Fruit fly (Drosophila melanogaster) whole organism, prepupa: ENCODE data around the gene CG43750.
A peak's percentile ranks its signal among the peaks of the same experiment; 100 is the strongest.

ENCODE experiments used
- CG10631 ChIP-seq: fragments of 200-800 bp; sonication (Bioruptor generic); optimal IDR thresholded peaks from 2 replicates; lab custom pipeline; 2016; ENCODE audit warnings: missing biosample characterization, missing genetic modification characterization
- CG10669 ChIP-seq: fragments of 200-800 bp; sonication (Bioruptor generic); optimal IDR thresholded peaks from 3 replicates; lab custom pipeline; 2018; ENCODE audit warnings: missing biosample characterization, mild to moderate bottlenecking, missing genetic modification characterization, moderate library complexity
- CG11294 ChIP-seq: fragments of 200-800 bp; sonication (Bioruptor generic); IDR thresholded peaks from 2 replicates; pipeline ENCODE4 v1.3.6; 2022; ENCODE audit warnings: missing biosample characterization, missing genetic modification characterization
- CG11762 ChIP-seq: fragments of 200-800 bp; sonication (Bioruptor generic); optimal IDR thresholded peaks from 3 replicates; lab custom pipeline; 2016; ENCODE audit warnings: missing biosample characterization, missing genetic modification characterization; ENCODE audit not compliant: insufficient read depth
- CG11902 ChIP-seq: fragments of 200-800 bp; sonication (Bioruptor generic); optimal IDR thresholded peaks from 3 replicates; lab custom pipeline; 2016; ENCODE audit warnings: missing biosample characterization, missing genetic modification characterization
- CG3032 ChIP-seq: fragments of 200-800 bp; optimal IDR thresholded peaks from 2 replicates; lab custom pipeline; 2019; ENCODE audit warnings: missing biosample characterization, mild to moderate bottlenecking, missing genetic modification characterization, moderate library complexity
- CG31627 ChIP-seq: fragments of 200-800 bp; sonication (Bioruptor generic); optimal IDR thresholded peaks from 3 replicates; lab custom pipeline; 2016; ENCODE audit warnings: missing biosample characterization, missing genetic modification characterization
- CG32006 ChIP-seq: fragments of 200-800 bp; sonication (Bioruptor generic); optimal IDR thresholded peaks from 3 replicates; lab custom pipeline; 2017; ENCODE audit warnings: missing biosample characterization, mild to moderate bottlenecking, missing genetic modification characterization
- CG34406 ChIP-seq: fragments of 200-800 bp; sonication (Bioruptor generic); optimal IDR thresholded peaks from 3 replicates; lab custom pipeline; 2016; ENCODE audit warnings: missing biosample characterization, missing genetic modification characterization
- CG3919 ChIP-seq: fragments of 200-800 bp; sonication (Bioruptor generic); optimal IDR thresholded peaks from 3 replicates; lab custom pipeline; 2016; ENCODE audit warnings: missing biosample characterization, missing genetic modification characterization
- CG6163 ChIP-seq: fragments of 200-800 bp; sonication (Bioruptor generic); IDR thresholded peaks from 3 replicates; pipeline ENCODE4 v1.3.6; 2022; ENCODE audit warnings: missing biosample characterization, missing genetic modification characterization
- CG6792 ChIP-seq: fragments of 200-800 bp; sonication (Bioruptor generic); optimal IDR thresholded peaks from 3 replicates; lab custom pipeline; 2016; ENCODE audit warnings: missing biosample characterization, missing genetic modification characterization
- CG6808 ChIP-seq: fragments of 200-800 bp; sonication (Bioruptor generic); optimal IDR thresholded peaks from 3 replicates; lab custom pipeline; 2017; ENCODE audit warnings: missing biosample characterization, missing genetic modification characterization, mild to moderate bottlenecking, moderate library complexity, missing genetic modification reagents
- CG7368 ChIP-seq: fragments of 200-800 bp; sonication (Bioruptor generic); optimal IDR thresholded peaks from 3 replicates; lab custom pipeline; 2016; ENCODE audit warnings: missing biosample characterization, missing genetic modification characterization
- CG8119 ChIP-seq: fragments of 200-800 bp; sonication (Bioruptor generic); IDR thresholded peaks from 3 replicates; pipeline ENCODE4 v1.3.6; 2022; ENCODE audit warnings: missing biosample characterization, missing genetic modification characterization
- CG8319 ChIP-seq: fragments of 200-800 bp; sonication (Bioruptor generic); optimal IDR thresholded peaks from 3 replicates; lab custom pipeline; 2016; ENCODE audit warnings: missing biosample characterization, missing genetic modification characterization
- CG8632 ChIP-seq: fragments of 200-800 bp; sonication (Bioruptor generic); optimal IDR thresholded peaks from 3 replicates; lab custom pipeline; 2016; ENCODE audit warnings: missing biosample characterization, missing genetic modification characterization
- CG9139 ChIP-seq: fragments of 200-800 bp; sonication (Bioruptor generic); optimal IDR thresholded peaks from 3 replicates; lab custom pipeline; 2017; ENCODE audit warnings: missing biosample characterization, mild to moderate bottlenecking, missing genetic modification characterization
- Eip78C ChIP-seq: fragments of 200-800 bp; sonication (Bioruptor generic); peaks from one replicate; lab custom pipeline; 2016; ENCODE audit warnings: missing biosample characterization, missing genetic modification characterization
- Ets21C ChIP-seq: fragments of 200-800 bp; sonication (Bioruptor generic); optimal IDR thresholded peaks from 3 replicates; lab custom pipeline; 2016; ENCODE audit warnings: missing biosample characterization, missing genetic modification characterization
- Ets96B ChIP-seq: fragments of 200-800 bp; optimal IDR thresholded peaks from 2 replicates; lab custom pipeline; 2019; ENCODE audit warnings: missing biosample characterization, mild to moderate bottlenecking, missing genetic modification characterization, moderate library complexity
- Hr4 ChIP-seq: fragments of 200-800 bp; sonication (Bioruptor generic); optimal IDR thresholded peaks from 3 replicates; lab custom pipeline; 2016; ENCODE audit warnings: missing biosample characterization, missing genetic modification characterization
- Met ChIP-seq: fragments of 200-800 bp; sonication (Bioruptor generic); optimal IDR thresholded peaks from 3 replicates; lab custom pipeline; 2016; ENCODE audit warnings: missing biosample characterization, missing genetic modification characterization
- OdsH ChIP-seq: fragments of 200-800 bp; sonication (Bioruptor generic); optimal IDR thresholded peaks from 3 replicates; lab custom pipeline; 2016; ENCODE audit warnings: missing biosample characterization, missing genetic modification characterization
- Smox ChIP-seq: fragments of 200-800 bp; sonication (Bioruptor generic); optimal IDR thresholded peaks from 3 replicates; lab custom pipeline; 2016; ENCODE audit warnings: missing biosample characterization, missing genetic modification characterization
- Sox102F ChIP-seq: fragments of 200-800 bp; sonication (Bioruptor generic); optimal IDR thresholded peaks from 2 replicates; lab custom pipeline; 2016; ENCODE audit warnings: missing biosample characterization, mild to moderate bottlenecking, missing genetic modification characterization
- Sox14 ChIP-seq: fragments of 200-800 bp; sonication (Bioruptor generic); optimal IDR thresholded peaks from 3 replicates; lab custom pipeline; 2016; ENCODE audit warnings: missing biosample characterization, missing genetic modification characterization
- achi ChIP-seq: fragments of 200-800 bp; sonication (Bioruptor generic); optimal IDR thresholded peaks from 3 replicates; lab custom pipeline; 2016; ENCODE audit warnings: missing biosample characterization, missing genetic modification characterization
- acj6 ChIP-seq: fragments of 200-800 bp; sonication (Bioruptor generic); optimal IDR thresholded peaks from 3 replicates; lab custom pipeline; 2016; ENCODE audit warnings: missing biosample characterization, missing genetic modification characterization
- cyc ChIP-seq: fragments of 200-800 bp; sonication (Bioruptor generic); optimal IDR thresholded peaks from 3 replicates; lab custom pipeline; 2016; ENCODE audit warnings: missing biosample characterization, missing genetic modification characterization
- dsx ChIP-seq: fragments of 200-800 bp; optimal IDR thresholded peaks from 3 replicates; lab custom pipeline; 2019; ENCODE audit warnings: missing biosample characterization, mild to moderate bottlenecking, missing genetic modification characterization, moderate library complexity; ENCODE audit not compliant: poor library complexity, severe bottlenecking
- fd59A ChIP-seq: fragments of 200-800 bp; sonication (Bioruptor generic); optimal IDR thresholded peaks from 2 replicates; lab custom pipeline; 2017; ENCODE audit warnings: missing biosample characterization, mild to moderate bottlenecking, missing genetic modification characterization, missing genetic modification reagents
- fd85E ChIP-seq: fragments of 200-800 bp; sonication (Bioruptor generic); optimal IDR thresholded peaks from 3 replicates; lab custom pipeline; 2016; ENCODE audit warnings: missing biosample characterization, missing genetic modification characterization
- fkh ChIP-seq: fragments of 200-800 bp; sonication (Bioruptor generic); optimal IDR thresholded peaks from 3 replicates; lab custom pipeline; 2017; ENCODE audit warnings: missing biosample characterization, mild to moderate bottlenecking, missing genetic modification characterization, moderate library complexity
- lz ChIP-seq: fragments of 200-800 bp; sonication (Bioruptor generic); optimal IDR thresholded peaks from 3 replicates; lab custom pipeline; 2016; ENCODE audit warnings: missing biosample characterization, missing genetic modification characterization
- net ChIP-seq: fragments of 200-800 bp; sonication (Bioruptor generic); optimal IDR thresholded peaks from 3 replicates; lab custom pipeline; 2016; ENCODE audit warnings: missing biosample characterization, missing genetic modification characterization
- pdm3 ChIP-seq: fragments of 200-800 bp; sonication (Bioruptor generic); optimal IDR thresholded peaks from 3 replicates; lab custom pipeline; 2016; ENCODE audit warnings: missing biosample characterization, missing genetic modification characterization
- salr ChIP-seq, 2 experiments: fragments of 200-800 bp; sonication (Bioruptor generic); optimal IDR thresholded peaks; 3 replicates each; lab custom pipeline; 2016 to 2018; ENCODE audit warnings: missing biosample characterization in 2 of 2, missing genetic modification characterization in 2 of 2, mild to moderate bottlenecking in 1 of 2
- spab ChIP-seq: fragments of 200-800 bp; sonication (Bioruptor generic); optimal IDR thresholded peaks from 2 replicates; lab custom pipeline; 2017; ENCODE audit warnings: missing biosample characterization, mild to moderate bottlenecking, missing genetic modification characterization, missing genetic modification reagents
- ss ChIP-seq, 2 experiments: fragments of 200-800 bp; sonication (Bioruptor generic); optimal IDR thresholded peaks; 2 replicates in 1 of 2; 3 replicates in 1 of 2; lab custom pipeline; 2017 to 2018; ENCODE audit warnings: mild to moderate bottlenecking in 2 of 2, missing biosample characterization in 2 of 2, missing genetic modification characterization in 2 of 2, moderate library complexity in 1 of 2
- svp ChIP-seq: fragments of 200-800 bp; sonication (Bioruptor generic); peaks from one replicate; lab custom pipeline; 2016; ENCODE audit warnings: missing biosample characterization, missing genetic modification characterization
- topi ChIP-seq: fragments of 200-800 bp; sonication (Bioruptor generic); optimal IDR thresholded peaks from 3 replicates; lab custom pipeline; 2016; ENCODE audit warnings: missing biosample characterization, missing genetic modification characterization

CG43750 gene

DNA sequence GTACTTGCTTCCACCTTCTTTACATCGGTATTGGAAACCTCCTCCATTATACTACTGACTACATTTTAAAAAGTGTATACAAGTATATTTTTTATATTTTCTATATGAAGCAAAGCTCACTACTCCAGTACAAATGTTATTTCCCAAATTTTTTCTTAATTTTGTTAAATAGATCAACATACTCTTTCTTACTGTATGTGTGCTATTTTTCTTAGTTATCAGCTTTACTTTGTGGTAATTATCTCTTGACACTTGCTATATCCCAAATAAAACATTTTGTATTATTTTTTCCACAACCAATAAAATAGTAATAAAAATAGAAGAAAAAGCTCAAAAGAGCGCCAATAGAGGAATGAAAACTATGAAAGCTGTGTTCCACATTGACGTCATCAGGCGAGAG, at the start of gene CG43750:
TSS of gene CG43750 (minus strand) at position 101 of the 400 bp plus-strand sequence.
- no peak for TF ChIP-seq CG3919 (GFP tag; lab: Kevin White, UChicago)
- TF ChIP-seq Sox102F (GFP tag; lab: Kevin White, UChicago): no peak
- TF ChIP-seq CG6808 (GFP tag; lab: Kevin White, UChicago): no peak
- TF ChIP-seq Smox (GFP tag; lab: Kevin White, UChicago): no peak
- TF ChIP-seq topi (GFP tag; lab: Kevin White, UChicago): no peak

DNA sequence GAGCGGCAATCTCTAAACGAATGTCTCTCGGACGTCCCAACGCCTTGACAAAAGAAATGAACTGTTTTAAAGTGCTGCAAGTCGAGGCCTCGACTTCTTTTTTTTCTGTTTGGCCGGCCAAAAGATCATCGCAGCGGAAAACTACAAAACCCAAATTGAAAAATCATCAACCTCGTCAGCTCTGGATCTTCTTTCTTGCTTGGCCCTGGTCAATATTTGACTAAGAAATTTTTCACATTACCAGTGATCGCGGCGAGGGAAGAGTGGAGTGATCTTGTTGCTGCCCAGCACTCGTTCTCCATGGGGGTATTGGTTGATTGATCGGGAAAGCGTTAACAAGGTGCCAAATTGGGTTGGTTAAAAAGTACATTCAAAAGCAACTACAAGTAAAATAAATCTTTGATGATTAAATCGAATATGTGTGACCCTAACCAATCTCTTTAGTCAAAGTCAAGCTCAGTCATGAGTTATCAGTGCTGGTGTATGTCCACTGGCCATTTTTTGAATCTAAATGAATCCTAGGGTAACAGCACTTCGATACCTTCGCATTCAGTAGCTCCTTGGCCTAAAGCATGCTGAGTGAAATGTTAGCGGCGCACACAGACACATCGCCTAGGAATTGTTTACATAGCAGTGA, 48.3 kb upstream of the CG43750 start:
- TF ChIP-seq Eip78C (GFP tag; lab: Kevin White, UChicago) (peak; percentile 48), CG11294 (GFP tag; lab: Robert Waterston, UW) (no peak), achi (GFP tag; lab: Kevin White, UChicago) (peak; percentile 2), Sox102F (GFP tag; lab: Kevin White, UChicago) (no peak), CG8632 (GFP tag; lab: Kevin White, UChicago) (no peak), Sox14 (GFP tag; lab: Kevin White, UChicago) (peak; percentile 8), lz (GFP tag; lab: Kevin White, UChicago) (no peak), CG10631 (GFP tag; lab: Kevin White, UChicago) (peak; percentile 15), CG3919 (GFP tag; lab: Kevin White, UChicago) (peak; percentile 18), dsx (GFP tag; lab: Kevin White, UChicago) (peak; percentile 17), CG6808 (GFP tag; lab: Kevin White, UChicago) (peak; percentile 26), acj6 (GFP tag; lab: Kevin White, UChicago) (no peak), CG3032 (tag; lab: Kevin White, UChicago) (peak; percentile 4), fkh (peak; percentile 51), CG32006 (GFP tag; lab: Kevin White, UChicago) (peak; percentile 32)

DNA sequence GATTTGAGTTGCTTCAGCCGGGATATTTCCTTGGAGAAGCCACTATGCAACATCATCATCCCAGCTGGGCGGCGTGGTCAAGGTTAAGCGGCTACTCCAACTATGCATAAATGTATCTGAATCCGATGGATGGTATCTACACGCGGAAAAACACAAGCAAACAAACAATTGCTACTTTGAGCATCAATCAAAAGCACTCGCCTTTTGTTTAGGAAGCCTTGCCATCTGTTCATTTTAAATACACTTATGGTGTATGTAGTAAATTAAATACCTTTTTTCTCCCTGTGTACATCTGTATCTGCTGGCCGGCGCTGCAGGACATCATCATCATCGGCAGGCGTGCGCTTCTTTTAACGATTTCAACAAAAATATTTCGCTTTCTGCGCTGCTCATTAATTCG, 45.8 kb upstream of the CG43750 start:
- TF ChIP-seq CG7368 (peak; percentile 18), CG8632 (GFP tag; lab: Kevin White, UChicago) (no peak), acj6 (GFP tag; lab: Kevin White, UChicago) (peak; percentile 33), pdm3 (GFP tag; lab: Kevin White, UChicago) (peak; percentile 26), CG32006 (GFP tag; lab: Kevin White, UChicago) (no peak), CG6792 (GFP tag; lab: Kevin White, UChicago) (peak; percentile 23), Eip78C (GFP tag; lab: Kevin White, UChicago) (peak; percentile 84), CG8319 (peak; percentile 17), fkh (no peak), CG3919 (GFP tag; lab: Kevin White, UChicago) (peak; percentile 44), svp (GFP tag; lab: Kevin White, UChicago) (peak; percentile 56), CG10631 (GFP tag; lab: Kevin White, UChicago) (no peak), cyc (GFP tag; lab: Kevin White, UChicago) (no peak), Sox102F (GFP tag; lab: Kevin White, UChicago) (no peak), lz (GFP tag; lab: Kevin White, UChicago) (no peak), topi (GFP tag; lab: Kevin White, UChicago) (peak; percentile 15), Hr4 (GFP tag; lab: Kevin White, UChicago) (no peak), dsx (GFP tag; lab: Kevin White, UChicago) (peak; percentile 34), net (GFP tag; lab: Kevin White, UChicago) (no peak), fd59A (GFP tag; lab: Kevin White, UChicago) (peak; percentile 35), CG11762 (GFP tag; lab: Kevin White, UChicago) (no peak), CG6163 (0 out of 3 replicates have a peak, but pooled peaks have one; percentile 25), spab (GFP tag; lab: Kevin White, UChicago) (peak; percentile 39), CG3032 (tag; lab: Kevin White, UChicago) (peak; percentile 34), CG34406 (GFP tag; lab: Kevin White, UChicago) (peak; percentile 14), CG31627 (peak; percentile 9), CG11902 (GFP tag; lab: Kevin White, UChicago) (no peak), CG6808 (GFP tag; lab: Kevin White, UChicago) (peak; percentile 29), CG10669 (peak; percentile 52), ss (GFP tag; optimal IDR thresholded peaks at IDR 0.05; lab: Kevin White, UChicago) (peak; percentile 17 to 37), CG8119 (no peak), Met (GFP tag; lab: Kevin White, UChicago) (peak; percentile 7), fd85E (GFP tag; lab: Kevin White, UChicago) (no peak), Smox (GFP tag; lab: Kevin White, UChicago) (no peak), Ets21C (GFP tag; lab: Kevin White, UChicago) (no peak), Ets96B (tag; lab: Kevin White, UChicago) (peak; percentile 48), salr (GFP tag; optimal IDR thresholded peaks at IDR 0.05; lab: Kevin White, UChicago) (peak in 1 of 2 experiments; percentile 28), Sox14 (GFP tag; lab: Kevin White, UChicago) (peak; percentile 21), CG9139 (no peak), achi (GFP tag; lab: Kevin White, UChicago) (peak; percentile 39), OdsH (GFP tag; lab: Kevin White, UChicago) (peak; percentile 20)
